Worm (Caenorhabditis elegans) whole organism, early embryonic: ENCODE data around the gene gfi-3.
A peak's percentile ranks its signal among the peaks of the same experiment; 100 is the strongest.

ENCODE experiments used
- B0310.2 ChIP-seq: sonication (generic microtip); optimal IDR thresholded peaks from 2 replicates; lab custom pipeline; 2016; ENCODE audit warnings: mild to moderate bottlenecking, missing genetic modification characterization, missing compliant biosample characterization
- F13C5.2 ChIP-seq: sonication (generic microtip); optimal IDR thresholded peaks from 2 replicates; lab custom pipeline; 2017; ENCODE audit warnings: mild to moderate bottlenecking, missing genetic modification characterization, inconsistent platforms, missing compliant biosample characterization
- aly-1 ChIP-seq: sonication (generic microtip); optimal IDR thresholded peaks from 2 replicates; lab custom pipeline; 2016; ENCODE audit warnings: missing genetic modification characterization, missing compliant biosample characterization
- ama-1 ChIP-seq: fragments of 150-350 bp; optimal IDR thresholded peaks from 2 replicates; lab custom pipeline; 2014
- ceh-13 ChIP-seq: fragments of 200-800 bp; sonication (Bioruptor generic); optimal IDR thresholded peaks from 2 replicates; lab custom pipeline; 2018; ENCODE audit warnings: mild to moderate bottlenecking, missing genetic modification characterization, missing compliant biosample characterization
- ceh-36 ChIP-seq: sonication (generic microtip); optimal IDR thresholded peaks from 2 replicates; lab custom pipeline; 2016; ENCODE audit warnings: missing genetic modification characterization, inconsistent platforms, missing compliant biosample characterization
- ets-7 ChIP-seq: sonication (generic microtip); optimal IDR thresholded peaks from 2 replicates; lab custom pipeline; 2016; ENCODE audit warnings: missing genotype, missing genetic modification characterization, missing compliant biosample characterization
- flt-1 ChIP-seq: fragments of 200-800 bp; sonication (Bioruptor generic); IDR thresholded peaks from 2 replicates; pipeline ENCODE4 v1.3.6; 2022; ENCODE audit warnings: missing genetic modification characterization, missing compliant biosample characterization
- hmbx-1 ChIP-seq: sonication (generic microtip); optimal IDR thresholded peaks from 2 replicates; lab custom pipeline; 2016; ENCODE audit warnings: mild to moderate bottlenecking, missing genetic modification characterization, missing compliant biosample characterization
- hmg-4 ChIP-seq: fragments of 200-800 bp; sonication (Bioruptor generic); optimal IDR thresholded peaks from 2 replicates; lab custom pipeline; 2018; ENCODE audit warnings: mild to moderate bottlenecking, missing genetic modification characterization, missing compliant biosample characterization
- hnd-1 ChIP-seq: sonication (generic microtip); optimal IDR thresholded peaks from 2 replicates; lab custom pipeline; 2016; ENCODE audit warnings: missing genetic modification characterization, missing compliant biosample characterization
- pes-1 ChIP-seq: fragments of 200-800 bp; sonication (Bioruptor generic); IDR thresholded peaks from 2 replicates; pipeline ENCODE4 v1.3.6; 2022; ENCODE audit warnings: missing genetic modification reagents, missing genetic modification characterization, missing compliant biosample characterization
- scrt-1 ChIP-seq: fragments of 200-800 bp; sonication (Bioruptor generic); IDR thresholded peaks from 2 replicates; pipeline ENCODE4 v1.3.6; 2022; ENCODE audit warnings: missing genetic modification characterization, missing compliant biosample characterization
- sea-1 ChIP-seq: fragments of 200-800 bp; sonication (Bioruptor generic); conservative IDR thresholded peaks from 2 replicates; pipeline ENCODE4 v1.3.6; 2022; ENCODE audit warnings: missing genetic modification characterization, missing compliant biosample characterization
- tbx-11 ChIP-seq: fragments of 200-800 bp; sonication (Bioruptor generic); IDR thresholded peaks from 2 replicates; pipeline ENCODE4 v1.3.6; 2022; ENCODE audit warnings: missing genetic modification characterization, missing compliant biosample characterization
- tbx-37 ChIP-seq: fragments of 200-800 bp; sonication (Bioruptor generic); conservative IDR thresholded peaks from 2 replicates; pipeline ENCODE4 v1.3.6; 2022; ENCODE audit warnings: missing genetic modification reagents, missing genetic modification characterization, missing compliant biosample characterization
- tra-4 ChIP-seq: sonication (generic microtip); optimal IDR thresholded peaks from 2 replicates; lab custom pipeline; 2017; ENCODE audit warnings: missing genetic modification characterization, missing compliant biosample characterization

The gfi-3 gene

ce11 chrX:14510358-14510757 lies 30.0 kb downstream of the gfi-3 start:
- no peak for TF ChIP-seq flt-1 (GFP tag; lab: Robert Waterston, UW)
- no peak for TF ChIP-seq ceh-36 (tag; lab: Kevin White, UChicago)
- TF ChIP-seq F13C5.2 = no peak
- TF ChIP-seq hnd-1 = no peak
- no peak for TF ChIP-seq ama-1 (lab: Kevin White, UChicago)
- TF ChIP-seq hmbx-1 (tag; lab: Kevin White, UChicago) = no peak
- TF ChIP-seq ets-7 (tag; lab: Kevin White, UChicago) = no peak
- TF ChIP-seq hmg-4 (GFP tag; lab: Kevin White, UChicago) = no peak
- no peak for TF ChIP-seq tra-4
- no peak for TF ChIP-seq sea-1 (GFP tag; lab: Robert Waterston, UW)
- no peak for TF ChIP-seq ceh-13 (GFP tag; lab: Kevin White, UChicago)
- TF ChIP-seq tbx-11 (GFP tag; lab: Robert Waterston, UW) = no peak
- no peak for TF ChIP-seq scrt-1 (GFP tag; lab: Robert Waterston, UW)
- TF ChIP-seq B0310.2 (tag; lab: Kevin White, UChicago) = no peak
- no peak for TF ChIP-seq aly-1 (tag; lab: Kevin White, UChicago)
- no peak for TF ChIP-seq tbx-37 (GFP tag; lab: Robert Waterston, UW)

- TF ChIP-seq flt-1 (GFP tag; lab: Robert Waterston, UW) = no peak
Measured at ce11 chrX:14512817-14513216, 32.4 kb downstream of the gfi-3 start, which contains the start of gene fbxa-141. Gene fbxa-141 (minus strand): TSS chrX:14512917.

ce11 chrX:14513462-14513861 lies 33.1 kb downstream of the gfi-3 start:
- TF ChIP-seq sea-1 (GFP tag; lab: Robert Waterston, UW) (no peak), ceh-36 (tag; lab: Kevin White, UChicago) (peak; percentile 5), ceh-13 (GFP tag; lab: Kevin White, UChicago) (no peak), ama-1 (lab: Kevin White, UChicago) (no peak), hmbx-1 (tag; lab: Kevin White, UChicago) (no peak), tbx-11 (GFP tag; lab: Robert Waterston, UW) (no peak), F13C5.2 (no peak)

ce11 chrX:14515028-14515427 lies 34.7 kb downstream of the gfi-3 start, which contains the start of gene gcsh-1:
Gene gcsh-1 (minus strand): TSS chrX:14515073.
- TF ChIP-seq ceh-13 (GFP tag; lab: Kevin White, UChicago) (no peak), ama-1 (lab: Kevin White, UChicago) (no peak), tra-4 (no peak), hmbx-1 (tag; lab: Kevin White, UChicago) (no peak), hmg-4 (GFP tag; lab: Kevin White, UChicago) (no peak), tbx-37 (GFP tag; lab: Robert Waterston, UW) (no peak), flt-1 (GFP tag; lab: Robert Waterston, UW) (no peak), tbx-11 (GFP tag; lab: Robert Waterston, UW) (no peak), pes-1 (no peak), F13C5.2 (no peak), B0310.2 (tag; lab: Kevin White, UChicago) (no peak), ets-7 (tag; lab: Kevin White, UChicago) (no peak), ceh-36 (tag; lab: Kevin White, UChicago) (no peak), aly-1 (tag; lab: Kevin White, UChicago) (no peak), hnd-1 (no peak), scrt-1 (GFP tag; lab: Robert Waterston, UW) (no peak)

- no peak for TF ChIP-seq B0310.2 (tag; lab: Kevin White, UChicago)
- no peak for TF ChIP-seq pes-1
- no peak for TF ChIP-seq ets-7 (tag; lab: Kevin White, UChicago)
- no peak for TF ChIP-seq hmg-4 (GFP tag; lab: Kevin White, UChicago)
- TF ChIP-seq ceh-13 (GFP tag; lab: Kevin White, UChicago) = no peak
- no peak for TF ChIP-seq tbx-11 (GFP tag; lab: Robert Waterston, UW)
- TF ChIP-seq ceh-36 (tag; lab: Kevin White, UChicago) = no peak
- TF ChIP-seq tra-4 = no peak
- TF ChIP-seq tbx-37 (GFP tag; lab: Robert Waterston, UW) = no peak
- no peak for TF ChIP-seq F13C5.2
- TF ChIP-seq sea-1 (GFP tag; lab: Robert Waterston, UW) = no peak
- no peak for TF ChIP-seq hnd-1
- TF ChIP-seq scrt-1 (GFP tag; lab: Robert Waterston, UW) = no peak
- TF ChIP-seq hmbx-1 (tag; lab: Kevin White, UChicago) = no peak
- no peak for TF ChIP-seq ama-1 (lab: Kevin White, UChicago)
- TF ChIP-seq aly-1 (tag; lab: Kevin White, UChicago) = no peak
- TF ChIP-seq flt-1 (GFP tag; lab: Robert Waterston, UW) = no peak
Measured at ce11 chrX:14516560-14516959, 36.2 kb downstream of the gfi-3 start, which contains the start of gene D1025.10. Gene D1025.10 (plus strand): TSS chrX:14516860.

- TF ChIP-seq sea-1 (GFP tag; lab: Robert Waterston, UW) (no peak), tbx-11 (GFP tag; lab: Robert Waterston, UW) (no peak), ceh-36 (tag; lab: Kevin White, UChicago) (no peak), B0310.2 (tag; lab: Kevin White, UChicago) (no peak), ama-1 (lab: Kevin White, UChicago) (no peak), tbx-37 (GFP tag; lab: Robert Waterston, UW) (no peak), hnd-1 (no peak), scrt-1 (GFP tag; lab: Robert Waterston, UW) (no peak), hmbx-1 (tag; lab: Kevin White, UChicago) (no peak), hmg-4 (GFP tag; lab: Kevin White, UChicago) (no peak), aly-1 (tag; lab: Kevin White, UChicago) (no peak), pes-1 (no peak), ceh-13 (GFP tag; lab: Kevin White, UChicago) (no peak), F13C5.2 (no peak), tra-4 (no peak), ets-7 (tag; lab: Kevin White, UChicago) (no peak), flt-1 (GFP tag; lab: Robert Waterston, UW) (no peak)
Measured at ce11 chrX:14517842-14518241, 37.5 kb downstream of the gfi-3 start.

- TF ChIP-seq hmg-4 (GFP tag; lab: Kevin White, UChicago) (no peak), ceh-13 (GFP tag; lab: Kevin White, UChicago) (no peak), tra-4 (no peak), F13C5.2 (no peak), ama-1 (lab: Kevin White, UChicago) (no peak), ets-7 (tag; lab: Kevin White, UChicago) (no peak), B0310.2 (tag; lab: Kevin White, UChicago) (no peak), hnd-1 (no peak), sea-1 (GFP tag; lab: Robert Waterston, UW) (no peak), tbx-11 (GFP tag; lab: Robert Waterston, UW) (no peak), ceh-36 (tag; lab: Kevin White, UChicago) (no peak), scrt-1 (GFP tag; lab: Robert Waterston, UW) (no peak), hmbx-1 (tag; lab: Kevin White, UChicago) (no peak)
Measured at ce11 chrX:14520463-14520862, 40.1 kb downstream of the gfi-3 start, which contains the start of gene D1025.1. Gene D1025.1 (plus strand): TSS chrX:14520763.
